Worm (Caenorhabditis elegans) whole organism, L4 larva: Measurements from ENCODE around the gene fbxb-42.

Source experiments
- ama-1 ChIP-seq: fragments of 150-350 bp; optimal IDR thresholded peaks from 2 replicates; lab custom pipeline; 2014; ENCODE audit warnings: inconsistent platforms, mixed read lengths
- ceh-28 ChIP-seq: fragments of 150-350 bp; optimal IDR thresholded peaks from 2 replicates; lab custom pipeline; 2014; ENCODE audit warnings: missing biosample characterization, missing genetic modification reagents, missing genetic modification characterization
- fkh-10 ChIP-seq: fragments of 150-350 bp; optimal IDR thresholded peaks from 2 replicates; lab custom pipeline; 2014; ENCODE audit warnings: missing biosample characterization, missing genetic modification reagents, missing genetic modification characterization
- jun-1 ChIP-seq: fragments of 150-350 bp; optimal IDR thresholded peaks from 2 replicates; lab custom pipeline; 2014; ENCODE audit warnings: missing biosample characterization, missing genetic modification reagents, missing genetic modification characterization
- lin-39 ChIP-seq: fragments of 150-350 bp; optimal IDR thresholded peaks from 2 replicates; lab custom pipeline; 2014; ENCODE audit warnings: missing biosample characterization, missing genetic modification reagents, missing genetic modification characterization
- nhr-28 ChIP-seq: fragments of 150-350 bp; optimal IDR thresholded peaks from 2 replicates; lab custom pipeline; 2014; ENCODE audit warnings: missing biosample characterization, missing genetic modification characterization
- nhr-6 ChIP-seq: fragments of 150-350 bp; optimal IDR thresholded peaks from 2 replicates; lab custom pipeline; 2014; ENCODE audit warnings: missing biosample characterization, missing genetic modification characterization
- unc-39 ChIP-seq: sonication (generic microtip); optimal IDR thresholded peaks from 2 replicates; lab custom pipeline; 2017; ENCODE audit warnings: missing biosample characterization, missing genetic modification characterization
- ztf-11 ChIP-seq: fragments of 150-350 bp; optimal IDR thresholded peaks from 2 replicates; lab custom pipeline; 2014; ENCODE audit warnings: missing biosample characterization, missing genetic modification characterization

DNA sequence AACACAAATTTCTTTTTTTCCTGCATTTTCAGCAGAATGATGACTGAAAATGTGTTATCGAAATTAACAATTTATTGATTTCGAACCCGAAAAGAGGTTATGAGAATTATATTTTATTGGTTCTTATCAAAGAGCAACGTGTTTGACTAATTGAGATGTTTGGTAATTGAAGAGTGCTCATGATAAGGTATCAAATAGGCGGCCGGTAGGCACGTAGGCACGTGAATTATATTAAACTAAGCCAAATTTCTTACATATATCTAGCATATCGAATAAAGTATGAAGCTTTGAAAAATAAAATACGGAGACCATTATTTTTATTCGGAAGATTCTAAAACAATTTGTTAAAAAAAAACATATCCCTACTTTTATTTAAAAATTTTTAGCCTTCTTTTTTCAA is 20.1 kb upstream of the fbxb-42 start, which contains the start of gene math-45:
- TF ChIP-seq ceh-28 (tag; lab: Kevin White, UChicago) (no peak), jun-1 (tag; lab: Kevin White, UChicago) (no peak), ama-1 (lab: Kevin White, UChicago) (no peak), fkh-10 (GFP tag; lab: Kevin White, UChicago) (no peak), nhr-6 (tag; lab: Kevin White, UChicago) (no peak), nhr-28 (peak; percentile 17), lin-39 (tag; lab: Kevin White, UChicago) (no peak), unc-39 (tag; lab: Kevin White, UChicago) (no peak), ztf-11 (tag; lab: Kevin White, UChicago) (no peak)
